Comparison of ENCODE assay signal across 1 fruit fly cellular context in genomic region chr2L:20078880-20079279, dm6.
TF ChIP-seq lines count a peak whose summit lies in the region.

No protein-coding gene starts in this region.

TF ChIP-seq in whole organism, embryonic, 481 proteins besides CTCF, POLR2A, EP300 and RAD21 (continued from another document):
- TF ChIP-seq CG30403 (GFP tag; optimal IDR thresholded peaks at IDR 0.05; lab: Kevin White, UChicago) (peak; percentile 29), CG11723 (GFP tag; optimal IDR thresholded peaks at IDR 0.05; lab: Kevin White, UChicago) (no peak), chm (GFP tag; IDR thresholded peaks at IDR 0.05; lab: Robert Waterston, UW) (no peak), CG17359 (tag; optimal IDR thresholded peaks at IDR 0.05; lab: Kevin White, UChicago) (no peak), CG9727 (GFP tag; optimal IDR thresholded peaks at IDR 0.05; lab: Kevin White, UChicago) (peak; percentile 38), CG12236 (GFP tag; optimal IDR thresholded peaks at IDR 0.05; lab: Kevin White, UChicago) (no peak), CrebB (tag; optimal IDR thresholded peaks at IDR 0.05; lab: Kevin White, UChicago) (no peak), dmrt99B (tag; optimal IDR thresholded peaks at IDR 0.05; lab: Kevin White, UChicago) (peak; percentile 39), Max (GFP tag; optimal IDR thresholded peaks at IDR 0.05; lab: Kevin White, UChicago) (peak; percentile 5), CG12071 (GFP tag; optimal IDR thresholded peaks at IDR 0.05; lab: Kevin White, UChicago) (no peak), vvl (GFP tag; IDR thresholded peaks at IDR 0.05; lab: Robert Waterston, UW) (no peak), Dip3 (GFP tag; optimal IDR thresholded peaks at IDR 0.05; lab: Kevin White, UChicago) (peak; percentile 46)
TF ChIP-seq in whole organism, embryonic: peak in this region for 90.
